Fruit fly (Drosophila melanogaster): ENCODE results near the gene CG15458.
A peak's percentile ranks its signal among the peaks of the same experiment; 100 is the strongest.

The CG15458 gene

dm6 chrX:20394066-20394913 lies 19.7 kb downstream of the CG15458 start, which contains the start of gene HERC2 (continued):
- TF ChIP-seq row (GFP tag; IDR thresholded peaks at IDR 0.05) (peak; percentile 72), Hsf (GFP tag; optimal IDR thresholded peaks at IDR 0.05) (peak; percentile 53), CG15011 (GFP tag; optimal IDR thresholded peaks at IDR 0.05) (no peak), Sry-β (GFP tag; optimal IDR thresholded peaks at IDR 0.05) (no peak), yki (optimal IDR thresholded peaks at IDR 0.05) (no peak), CG31365 (tag; optimal IDR thresholded peaks at IDR 0.05) (no peak), Bdp1 (GFP tag; optimal IDR thresholded peaks at IDR 0.05) (peak; percentile 3), CG8359 (GFP tag; optimal IDR thresholded peaks at IDR 0.05; ENCODE audit: borderline replicate concordance) (no peak), CG14441 (GFP tag; IDR thresholded peaks at IDR 0.05) (peak; percentile 58), BtbVII (GFP tag; optimal IDR thresholded peaks at IDR 0.05) (no peak), Ets65A (GFP tag) (peak; percentile 93), ems (GFP tag; optimal IDR thresholded peaks at IDR 0.05) (no peak), C15 (GFP tag; IDR thresholded peaks at IDR 0.05) (0 out of 3 replicates have a peak, but pooled peaks have one; percentile 10), TFAM (GFP tag; optimal IDR thresholded peaks at IDR 0.05) (no peak), CG15514 (GFP tag; optimal IDR thresholded peaks at IDR 0.05) (peak; percentile 12), gfzf (GFP tag; optimal IDR thresholded peaks at IDR 0.05) (peak; percentile 33), MESR4 (GFP tag; optimal IDR thresholded peaks at IDR 0.05) (peak; percentile 78), fd3F (GFP tag; optimal IDR thresholded peaks at IDR 0.05) (no peak), CG42726 (GFP tag; IDR thresholded peaks at IDR 0.05; ENCODE audit: partially characterized antibody) (peak; percentile 87), nau (GFP tag; optimal IDR thresholded peaks at IDR 0.05) (no peak), CG13775 (GFP tag; optimal IDR thresholded peaks at IDR 0.05) (peak; percentile 34), H15 (GFP tag; IDR thresholded peaks at IDR 0.05) (peak; percentile 51; the same call in 1 of the 3 replicates), CG4707 (GFP tag; optimal IDR thresholded peaks at IDR 0.05) (no peak), Dbx (GFP tag; IDR thresholded peaks at IDR 0.05) (peak; percentile 55), jumu (GFP tag; optimal IDR thresholded peaks at IDR 0.05) (peak; percentile 40), Med (GFP tag) (peak; percentile 91), CG4854 (GFP tag; optimal IDR thresholded peaks at IDR 0.05) (no peak), CG11695 (GFP tag; IDR thresholded peaks at IDR 0.05) (no peak), Fer1 (GFP tag; optimal IDR thresholded peaks at IDR 0.05) (no peak), tgo (GFP tag; IDR thresholded peaks at IDR 0.05) (peak; percentile 66), unpg (GFP tag; optimal IDR thresholded peaks at IDR 0.05) (no peak), CG7556 (GFP tag; optimal IDR thresholded peaks at IDR 0.05) (no peak), Rfx (GFP tag; IDR thresholded peaks at IDR 0.05) (peak; percentile 81), Mrtf (GFP tag; IDR thresholded peaks at IDR 0.05) (no peak), cg (GFP tag; optimal IDR thresholded peaks at IDR 0.05) (peak; percentile 5), CkIIα-i1 (GFP tag; IDR thresholded peaks at IDR 0.05) (no peak), Tbp (GFP tag; optimal IDR thresholded peaks at IDR 0.05) (no peak), prd (optimal IDR thresholded peaks at IDR 0.05) (no peak), prd (GFP tag; IDR thresholded peaks at IDR 0.05) (peak; percentile 77), jing (GFP tag; optimal IDR thresholded peaks at IDR 0.05) (no peak), H2.0 (GFP tag; IDR thresholded peaks at IDR 0.05) (peak; percentile 39; the same call in 1 of the 2 replicates), CG16815 (GFP tag; optimal IDR thresholded peaks at IDR 0.05) (peak; percentile 23), br (optimal IDR thresholded peaks at IDR 0.05) (no peak), CG6683 (GFP tag; optimal IDR thresholded peaks at IDR 0.05) (no peak), Kr (GFP tag; optimal IDR thresholded peaks at IDR 0.05) (no peak), GATAe (GFP tag; conservative IDR thresholded peaks at IDR 0.05) (no peak), hkb (optimal IDR thresholded peaks at IDR 0.05) (no peak), hkb (GFP tag; IDR thresholded peaks at IDR 0.05) (no peak), esg (GFP tag; conservative IDR thresholded peaks at IDR 0.05) (no peak; the same call in 1 of the 2 replicates), ATbp (GFP tag; optimal IDR thresholded peaks at IDR 0.05) (no peak)

Data from whole organism, embryonic.